Worm (Caenorhabditis elegans) whole organism, early embryonic: ENCODE measurements around the gene R09A8.1.

ENCODE experiments used
- aly-1 ChIP-seq: sonication (generic microtip); optimal IDR thresholded peaks from 2 replicates; lab custom pipeline; 2016; ENCODE audit warnings: missing genetic modification characterization, missing compliant biosample characterization
- ama-1 ChIP-seq: fragments of 150-350 bp; optimal IDR thresholded peaks from 2 replicates; lab custom pipeline; 2014
- ceh-13 ChIP-seq: fragments of 200-800 bp; sonication (Bioruptor generic); optimal IDR thresholded peaks from 2 replicates; lab custom pipeline; 2018; ENCODE audit warnings: mild to moderate bottlenecking, missing genetic modification characterization, missing compliant biosample characterization
- ceh-36 ChIP-seq: sonication (generic microtip); optimal IDR thresholded peaks from 2 replicates; lab custom pipeline; 2016; ENCODE audit warnings: missing genetic modification characterization, inconsistent platforms, missing compliant biosample characterization
- ets-7 ChIP-seq: sonication (generic microtip); optimal IDR thresholded peaks from 2 replicates; lab custom pipeline; 2016; ENCODE audit warnings: missing genotype, missing genetic modification characterization, missing compliant biosample characterization
- flt-1 ChIP-seq: fragments of 200-800 bp; sonication (Bioruptor generic); IDR thresholded peaks from 2 replicates; pipeline ENCODE4 v1.3.6; 2022; ENCODE audit warnings: missing genetic modification characterization, missing compliant biosample characterization
- hmbx-1 ChIP-seq: sonication (generic microtip); optimal IDR thresholded peaks from 2 replicates; lab custom pipeline; 2016; ENCODE audit warnings: mild to moderate bottlenecking, missing genetic modification characterization, missing compliant biosample characterization
- hmg-4 ChIP-seq: fragments of 200-800 bp; sonication (Bioruptor generic); optimal IDR thresholded peaks from 2 replicates; lab custom pipeline; 2018; ENCODE audit warnings: mild to moderate bottlenecking, missing genetic modification characterization, missing compliant biosample characterization
- pes-1 ChIP-seq: fragments of 200-800 bp; sonication (Bioruptor generic); IDR thresholded peaks from 2 replicates; pipeline ENCODE4 v1.3.6; 2022; ENCODE audit warnings: missing genetic modification reagents, missing genetic modification characterization, missing compliant biosample characterization
- scrt-1 ChIP-seq: fragments of 200-800 bp; sonication (Bioruptor generic); IDR thresholded peaks from 2 replicates; pipeline ENCODE4 v1.3.6; 2022; ENCODE audit warnings: missing genetic modification characterization, missing compliant biosample characterization
- tbx-11 ChIP-seq: fragments of 200-800 bp; sonication (Bioruptor generic); IDR thresholded peaks from 2 replicates; pipeline ENCODE4 v1.3.6; 2022; ENCODE audit warnings: missing genetic modification characterization, missing compliant biosample characterization

- TF ChIP-seq flt-1 (GFP tag; lab: Robert Waterston, UW) = no peak
- no peak for TF ChIP-seq ceh-36
- no peak for TF ChIP-seq hmg-4 (GFP tag; lab: Kevin White, UChicago)
- no peak for TF ChIP-seq ama-1 (lab: Kevin White, UChicago)
- no peak for TF ChIP-seq tbx-11
- TF ChIP-seq pes-1 (GFP tag; lab: Robert Waterston, UW) = no peak
- TF ChIP-seq aly-1 = no peak
- TF ChIP-seq scrt-1 (GFP tag; lab: Robert Waterston, UW) = no peak
- TF ChIP-seq hmbx-1 (tag; lab: Kevin White, UChicago) = no peak
- TF ChIP-seq ets-7 (tag; lab: Kevin White, UChicago) = no peak
- no peak for TF ChIP-seq ceh-13
Observed at ce11 chrX:12665799-12666198, 52.2 kb downstream of the R09A8.1 start.
